Worm (Caenorhabditis elegans) whole organism, midembryonic: ENCODE results near the gene acdh-12.

ENCODE experiments used
- T22C8.4 ChIP-seq: fragments of 200-800 bp; sonication (Bioruptor generic); IDR thresholded peaks from 2 replicates; pipeline ENCODE4 v1.3.6; 2022; ENCODE audit warnings: missing genetic modification characterization, missing compliant biosample characterization
- cog-1 ChIP-seq: sonication (generic microtip); optimal IDR thresholded peaks from 2 replicates; lab custom pipeline; 2016; ENCODE audit warnings: missing genetic modification characterization, missing compliant biosample characterization
- flt-1 ChIP-seq: fragments of 200-800 bp; sonication (Bioruptor generic); IDR thresholded peaks from 2 replicates; pipeline ENCODE4 v1.3.6; 2022; ENCODE audit warnings: missing genetic modification characterization, missing compliant biosample characterization
- klf-2 ChIP-seq: fragments of 200-800 bp; sonication (Bioruptor generic); conservative IDR thresholded peaks from 2 replicates; pipeline ENCODE4 v1.3.6; 2022; ENCODE audit warnings: missing genetic modification reagents, missing genetic modification characterization, missing compliant biosample characterization
- med-1 ChIP-seq: sonication (generic microtip); optimal IDR thresholded peaks from 2 replicates; lab custom pipeline; 2017; ENCODE audit warnings: missing genetic modification characterization, mild to moderate bottlenecking, missing compliant biosample characterization, antibody characterized with exemption, missing genetic modification reagents; ENCODE audit not compliant: insufficient read depth
- ref-1 ChIP-seq: fragments of 200-800 bp; sonication (Bioruptor generic); conservative IDR thresholded peaks from 2 replicates; pipeline ENCODE4 v1.3.6; 2022; ENCODE audit warnings: missing genetic modification reagents, missing genetic modification characterization, missing compliant biosample characterization
- tab-1 ChIP-seq: fragments of 200-800 bp; sonication (Bioruptor generic); IDR thresholded peaks from 2 replicates; pipeline ENCODE4 v1.3.6; 2022; ENCODE audit warnings: missing genetic modification characterization, missing compliant biosample characterization

DNA sequence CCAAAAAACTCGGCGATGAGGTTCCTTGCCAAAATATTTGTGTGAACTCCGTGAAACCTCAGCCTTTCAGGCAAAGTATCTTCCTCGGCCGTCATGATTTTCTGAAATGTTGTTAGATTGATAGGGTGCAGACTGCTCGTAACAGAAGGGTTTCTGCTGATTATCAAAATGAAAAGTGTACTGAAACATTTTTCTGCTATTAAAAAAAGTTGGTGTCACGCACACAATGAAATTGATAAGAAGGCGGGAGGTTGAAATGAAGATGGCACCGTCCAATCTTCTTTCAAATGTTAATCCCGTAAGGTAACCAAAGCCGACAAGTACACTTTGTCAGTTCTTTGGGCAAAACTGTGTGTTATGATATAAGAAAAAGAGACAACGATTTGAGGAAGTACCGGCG is 41.5 kb upstream of the acdh-12 start:
- TF ChIP-seq med-1 (GFP tag; lab: Kevin White, UChicago) = no peak
- TF ChIP-seq klf-2 (GFP tag; lab: Robert Waterston, UW) = no peak
- no peak for TF ChIP-seq cog-1 (tag; lab: Kevin White, UChicago)
- TF ChIP-seq flt-1 (GFP tag; lab: Robert Waterston, UW) = no peak
- no peak for TF ChIP-seq tab-1 (GFP tag; lab: Robert Waterston, UW)
- TF ChIP-seq ref-1 = no peak
- TF ChIP-seq T22C8.4 (GFP tag; lab: Robert Waterston, UW) = no peak
